Fruit fly (Drosophila melanogaster) whole organism, embryonic: ENCODE data around the gene Oatp74D.

Experiments used
- Aef1 ChIP-seq: fragments of 200-800 bp; sonication (Bioruptor generic); IDR thresholded peaks from 3 replicates; pipeline ENCODE4 v1.3.6; 2022; ENCODE audit warnings: missing biosample characterization, missing genetic modification characterization
- Atf6 ChIP-seq: fragments of 200-800 bp; sonication (Bioruptor generic); IDR thresholded peaks from 2 replicates; pipeline ENCODE4 v1.3.6; 2022; ENCODE audit warnings: missing biosample characterization, missing genetic modification characterization
- CG10431 ChIP-seq: fragments of 200-800 bp; sonication (Bioruptor generic); optimal IDR thresholded peaks from 3 replicates; lab custom pipeline; 2018; ENCODE audit warnings: missing biosample characterization, mild to moderate bottlenecking, missing genetic modification characterization
- CG10462 ChIP-seq: fragments of 200-800 bp; sonication (Bioruptor generic); optimal IDR thresholded peaks from 2 replicates; lab custom pipeline; 2016; ENCODE audit warnings: missing biosample characterization, missing genetic modification characterization
- CG10654 ChIP-seq: fragments of 200-800 bp; sonication (Bioruptor generic); optimal IDR thresholded peaks from 2 replicates; lab custom pipeline; 2016; ENCODE audit warnings: missing biosample characterization, missing genetic modification characterization
- CG11093 ChIP-seq: fragments of 200-800 bp; sonication (Bioruptor generic); IDR thresholded peaks from 3 replicates; pipeline ENCODE4 v1.3.6; 2022; ENCODE audit warnings: missing biosample characterization, missing genetic modification characterization
- CG11398 ChIP-seq: fragments of 200-800 bp; sonication (Bioruptor generic); optimal IDR thresholded peaks from 2 replicates; lab custom pipeline; 2016; ENCODE audit warnings: missing biosample characterization, missing genetic modification characterization
- CG14014 ChIP-seq: fragments of 200-800 bp; sonication (Bioruptor generic); IDR thresholded peaks from 2 replicates; pipeline ENCODE4 v1.3.6; 2022; ENCODE audit warnings: missing biosample characterization, missing genetic modification characterization
- CG14710 ChIP-seq: fragments of 200-800 bp; sonication (Bioruptor generic); optimal IDR thresholded peaks from 3 replicates; lab custom pipeline; 2019; ENCODE audit warnings: missing biosample characterization, mild to moderate bottlenecking, missing genetic modification characterization, moderate library complexity
- CG16813 ChIP-seq: fragments of 200-800 bp; sonication (Bioruptor generic); IDR thresholded peaks from 3 replicates; pipeline ENCODE4 v1.3.6; 2022; ENCODE audit warnings: missing biosample characterization, missing genetic modification characterization; ENCODE audit not compliant: partially characterized antibody
- CG17186 ChIP-seq: fragments of 200-800 bp; sonication (Bioruptor generic); optimal IDR thresholded peaks from 3 replicates; lab custom pipeline; 2017; ENCODE audit warnings: missing biosample characterization, missing genetic modification reagents, missing genetic modification characterization
- CG17328 ChIP-seq: fragments of 200-800 bp; sonication (Bioruptor generic); IDR thresholded peaks from 2 replicates; pipeline ENCODE4 v1.3.6; 2022; ENCODE audit warnings: missing biosample characterization, missing genetic modification characterization
- CG18764 ChIP-seq: fragments of 200-800 bp; sonication (Bioruptor generic); optimal IDR thresholded peaks from 3 replicates; lab custom pipeline; 2016; ENCODE audit warnings: missing biosample characterization, missing genetic modification characterization
- CG2875 ChIP-seq: fragments of 200-800 bp; sonication (Bioruptor generic); optimal IDR thresholded peaks from 2 replicates; lab custom pipeline; 2017; ENCODE audit warnings: missing biosample characterization, mild to moderate bottlenecking, missing genetic modification characterization, missing genetic modification reagents
- CG30403 ChIP-seq: fragments of 200-800 bp; sonication (Bioruptor generic); optimal IDR thresholded peaks from 3 replicates; lab custom pipeline; 2016; ENCODE audit warnings: missing biosample characterization, missing genetic modification characterization
- CG3065 ChIP-seq: fragments of 200-800 bp; sonication (Bioruptor generic); optimal IDR thresholded peaks from 2 replicates; lab custom pipeline; 2016; ENCODE audit warnings: missing biosample characterization, missing genetic modification characterization
- CG3407 ChIP-seq: fragments of 200-800 bp; sonication (Bioruptor generic); optimal IDR thresholded peaks from 2 replicates; lab custom pipeline; 2018; ENCODE audit warnings: missing biosample characterization, mild to moderate bottlenecking, missing genetic modification characterization
- CG3995 ChIP-seq: fragments of 200-800 bp; sonication (Bioruptor generic); optimal IDR thresholded peaks from 3 replicates; lab custom pipeline; 2016; ENCODE audit warnings: missing biosample characterization, missing genetic modification characterization
- CG4424 ChIP-seq: fragments of 200-800 bp; sonication (Bioruptor generic); optimal IDR thresholded peaks from 3 replicates; lab custom pipeline; 2016; ENCODE audit warnings: missing biosample characterization, missing genetic modification characterization
- CG5245 ChIP-seq: fragments of 200-800 bp; sonication (Bioruptor generic); optimal IDR thresholded peaks from 3 replicates; lab custom pipeline; 2016; ENCODE audit warnings: missing biosample characterization, missing genetic modification characterization
- CG6854 ChIP-seq: fragments of 200-800 bp; sonication (Bioruptor generic); optimal IDR thresholded peaks from 3 replicates; lab custom pipeline; 2017; ENCODE audit warnings: missing biosample characterization, mild to moderate bottlenecking, missing genetic modification characterization
- CG7271 ChIP-seq: fragments of 200-800 bp; sonication (Bioruptor generic); optimal IDR thresholded peaks from 2 replicates; lab custom pipeline; 2018; ENCODE audit warnings: missing biosample characterization, mild to moderate bottlenecking, missing genetic modification characterization, moderate library complexity
- CG7745 ChIP-seq: fragments of 200-800 bp; sonication (Bioruptor generic); optimal IDR thresholded peaks from 2 replicates; lab custom pipeline; 2018; ENCODE audit warnings: missing biosample characterization, mild to moderate bottlenecking, missing genetic modification characterization, moderate library complexity
- CG7963 ChIP-seq: fragments of 200-800 bp; sonication (Bioruptor generic); IDR thresholded peaks from 3 replicates; pipeline ENCODE4 v1.3.6; 2022; ENCODE audit warnings: missing biosample characterization, missing genetic modification characterization; ENCODE audit not compliant: partially characterized antibody
- CG8359 ChIP-seq: fragments of 200-800 bp; sonication (Bioruptor generic); optimal IDR thresholded peaks from 2 replicates; lab custom pipeline; 2017; ENCODE audit warnings: missing biosample characterization, mild to moderate bottlenecking, missing genetic modification characterization, borderline replicate concordance
- CG8388 ChIP-seq: fragments of 200-800 bp; sonication (Bioruptor generic); optimal IDR thresholded peaks from 2 replicates; lab custom pipeline; 2019; ENCODE audit warnings: missing biosample characterization, mild to moderate bottlenecking, missing genetic modification characterization, moderate library complexity
- CG9932 ChIP-seq: fragments of 200-800 bp; sonication (Bioruptor generic); IDR thresholded peaks from 2 replicates; pipeline ENCODE4 v1.3.6; 2022; ENCODE audit warnings: missing biosample characterization, missing genetic modification characterization
- CrebB ChIP-seq: fragments of 200-800 bp; sonication (Bioruptor generic); optimal IDR thresholded peaks from 3 replicates; lab custom pipeline; 2018; ENCODE audit warnings: missing biosample characterization, mild to moderate bottlenecking, missing genetic modification characterization
- Dref ChIP-seq: fragments of 200-800 bp; sonication (Bioruptor generic); IDR thresholded peaks from 2 replicates; pipeline ENCODE4 v1.3.6; 2022; ENCODE audit warnings: missing biosample characterization, missing genetic modification characterization
- Ets65A ChIP-seq: fragments of 200-800 bp; sonication (Bioruptor generic); peaks from one replicate; lab custom pipeline; 2016; ENCODE audit warnings: missing biosample characterization, missing genetic modification characterization
- HHEX ChIP-seq: fragments of 200-800 bp; sonication (Bioruptor generic); optimal IDR thresholded peaks from 3 replicates; lab custom pipeline; 2017; ENCODE audit warnings: missing biosample characterization, mild to moderate bottlenecking, missing genetic modification characterization, missing genetic modification reagents
- Hr3 ChIP-seq: fragments of 200-800 bp; sonication (Bioruptor generic); optimal IDR thresholded peaks from 3 replicates; lab custom pipeline; 2016; ENCODE audit warnings: missing biosample characterization, missing genetic modification characterization
- NfI ChIP-seq: fragments of 200-800 bp; sonication (Bioruptor generic); optimal IDR thresholded peaks from 3 replicates; lab custom pipeline; 2018; ENCODE audit warnings: missing biosample characterization, mild to moderate bottlenecking, missing genetic modification characterization, moderate library complexity
- Oaz ChIP-seq: fragments of 200-800 bp; sonication (Bioruptor generic); IDR thresholded peaks from 2 replicates; pipeline ENCODE4 v1.3.6; 2022; ENCODE audit warnings: missing biosample characterization, missing genetic modification characterization
- Sry-β ChIP-seq: fragments of 200-800 bp; sonication (Bioruptor generic); optimal IDR thresholded peaks from 2 replicates; lab custom pipeline; 2018; ENCODE audit warnings: missing biosample characterization, mild to moderate bottlenecking, missing genetic modification characterization, moderate library complexity
- Xrp1 ChIP-seq: fragments of 200-800 bp; sonication (Bioruptor generic); IDR thresholded peaks from 2 replicates; pipeline ENCODE4 v1.3.6; 2022; ENCODE audit warnings: missing biosample characterization, missing genetic modification characterization
- ara ChIP-seq: fragments of 200-800 bp; sonication (Bioruptor generic); IDR thresholded peaks from 2 replicates; pipeline ENCODE4 v1.3.6; 2022; ENCODE audit warnings: missing biosample characterization, missing genetic modification characterization
- bsh ChIP-seq, 2 experiments: fragments of 200-800 bp; sonication (Bioruptor generic); optimal IDR thresholded peaks; 2 replicates each; lab custom pipeline; 2017 to 2018; ENCODE audit warnings: mild to moderate bottlenecking in 2 of 2, missing biosample characterization in 2 of 2, missing genetic modification characterization in 2 of 2, moderate library complexity in 1 of 2
- danr ChIP-seq: fragments of 200-800 bp; sonication (Bioruptor generic); IDR thresholded peaks from 2 replicates; pipeline ENCODE4 v1.3.6; 2022; ENCODE audit warnings: missing biosample characterization, missing genetic modification characterization
- fd102C ChIP-seq: fragments of 200-800 bp; sonication (Bioruptor generic); optimal IDR thresholded peaks from 2 replicates; lab custom pipeline; 2018; ENCODE audit warnings: missing biosample characterization, mild to moderate bottlenecking, missing genetic modification characterization, moderate library complexity
- gce ChIP-seq: fragments of 200-800 bp; sonication (Bioruptor generic); IDR thresholded peaks from 3 replicates; pipeline ENCODE4 v1.3.6; 2022; ENCODE audit warnings: missing biosample characterization, missing genetic modification characterization
- gem ChIP-seq: fragments of 200-800 bp; sonication (Bioruptor generic); optimal IDR thresholded peaks from 2 replicates; lab custom pipeline; 2019; ENCODE audit warnings: missing biosample characterization, mild to moderate bottlenecking, missing genetic modification characterization, moderate library complexity
- hbn ChIP-seq: fragments of 200-800 bp; sonication (Bioruptor generic); IDR thresholded peaks from 2 replicates; pipeline ENCODE4 v1.3.6; 2022; ENCODE audit warnings: missing biosample characterization, missing genetic modification characterization; ENCODE audit not compliant: partially characterized antibody
- lov ChIP-seq, 2 experiments: fragments of 200-800 bp in 1 of 2; fragments of >200 bp in 1 of 2; sonication (Bioruptor generic) in 1 of 2; IDR thresholded peaks in 1 of 2; optimal IDR thresholded peaks in 1 of 2; 2 replicates in 1 of 2; 3 replicates in 1 of 2; pipeline versions ENCODE4 v1.3.6 to Lab custom; 2017 to 2022; ENCODE audit warnings: missing biosample characterization in 1 of 2, missing genetic modification characterization in 1 of 2
- mirr ChIP-seq: fragments of 200-800 bp; sonication (Bioruptor generic); optimal IDR thresholded peaks from 3 replicates; lab custom pipeline; 2018; ENCODE audit warnings: missing biosample characterization, mild to moderate bottlenecking, missing genetic modification characterization
- oc ChIP-seq: fragments of 200-800 bp; sonication (Bioruptor generic); optimal IDR thresholded peaks from 2 replicates; lab custom pipeline; 2018; ENCODE audit warnings: missing biosample characterization, mild to moderate bottlenecking, missing genetic modification characterization, moderate library complexity
- tna ChIP-seq: fragments of 200-800 bp; sonication (Bioruptor generic); IDR thresholded peaks from 2 replicates; pipeline ENCODE4 v1.3.6; 2022; ENCODE audit warnings: missing biosample characterization, missing genetic modification characterization; ENCODE audit not compliant: partially characterized antibody

Gene Oatp74D

dm6 chr3L:17486794-17487726 is at the start of gene Oatp74D:
Oatp74D (plus strand) TSS chr3L:17487118.
- TF ChIP-seq mirr (GFP tag; lab: Kevin White, UChicago) (peak; percentile 88), Sry-β (GFP tag; lab: Kevin White, UChicago) (peak; percentile 31), CG6854 (GFP tag; lab: Kevin White, UChicago) (peak; percentile 59), CG7745 (tag; lab: Kevin White, UChicago) (no peak), CG5245 (no peak), CG4424 (GFP tag; lab: Kevin White, UChicago) (peak; percentile 78), CG17186 (GFP tag; lab: Kevin White, UChicago) (peak; percentile 60), CG3995 (GFP tag; lab: Kevin White, UChicago) (no peak), CG10431 (GFP tag; lab: Kevin White, UChicago) (peak; percentile 33), Xrp1 (peak; percentile 26; the same call in 1 of the 2 replicates), CG16813 (GFP tag; lab: Robert Waterston, UW) (no peak; the same call in 2 of the 3 replicates), Atf6 (peak; percentile 31), Oaz (no peak), HHEX (GFP tag; lab: Kevin White, UChicago) (peak; percentile 28), Hr3 (GFP tag; lab: Kevin White, UChicago) (no peak), CG2875 (GFP tag; lab: Kevin White, UChicago) (peak; percentile 39), CG11398 (GFP tag; lab: Kevin White, UChicago) (peak; percentile 3), fd102C (GFP tag; lab: Kevin White, UChicago) (peak; percentile 49), CG17328 (GFP tag; lab: Robert Waterston, UW) (peak; percentile 22; the same call in 1 of the 2 replicates), bsh (GFP tag; optimal IDR thresholded peaks at IDR 0.05; lab: Kevin White, UChicago) (peak in 1 of 2 experiments; percentile 34), CG11093 (GFP tag; lab: Robert Waterston, UW) (no peak), CG14014 (GFP tag; lab: Robert Waterston, UW) (peak; percentile 49), CG9932 (GFP tag; lab: Robert Waterston, UW) (peak; percentile 58), Aef1 (GFP tag; lab: Robert Waterston, UW) (no peak), CG10462 (peak; percentile 36), Dref (GFP tag; lab: Robert Waterston, UW) (no peak), gem (tag; lab: Kevin White, UChicago) (peak; percentile 11), lov (optimal IDR thresholded peaks at IDR 0.05; lab: Kevin White, UChicago) (no peak), lov (GFP tag; IDR thresholded peaks at IDR 0.05; lab: Robert Waterston, UW) (0 out of 3 replicates have a peak, but pooled peaks have one; percentile 30), hbn (GFP tag; lab: Robert Waterston, UW) (no peak), CG3065 (GFP tag; lab: Kevin White, UChicago) (no peak), gce (GFP tag; lab: Robert Waterston, UW) (0 out of 3 replicates have a peak, but pooled peaks have one; percentile 44), CG14710 (peak; percentile 32), CG30403 (GFP tag; lab: Kevin White, UChicago) (peak; percentile 32), CG3407 (GFP tag; lab: Kevin White, UChicago) (peak; percentile 74), oc (peak; percentile 22), CG18764 (GFP tag; lab: Kevin White, UChicago) (no peak), ara (GFP tag; lab: Robert Waterston, UW) (no peak; the same call in 1 of the 2 replicates), CG8388 (GFP tag; lab: Kevin White, UChicago) (peak; percentile 27), tna (GFP tag; lab: Robert Waterston, UW) (peak; percentile 37; the same call in 1 of the 2 replicates), danr (GFP tag; lab: Robert Waterston, UW) (no peak), CG8359 (GFP tag; lab: Kevin White, UChicago) (peak; percentile 19), NfI (peak; percentile 8), CG10654 (GFP tag; lab: Kevin White, UChicago) (no peak), CrebB (tag; lab: Kevin White, UChicago) (peak; percentile 79), Ets65A (GFP tag; lab: Kevin White, UChicago) (peak; percentile 74), CG7963 (no peak), CG7271 (tag; lab: Kevin White, UChicago) (no peak)
